Worm (Caenorhabditis elegans) whole organism, young adult: ENCODE data around the gene R04F11.2.

Experiments used
- B0019.2 ChIP-seq: fragments of 200-800 bp; sonication (Bioruptor generic); conservative IDR thresholded peaks from 2 replicates; pipeline ENCODE4 v1.3.6; 2022; ENCODE audit warnings: missing genetic modification reagents, missing genetic modification characterization, missing compliant biosample characterization
- C17E4.6 ChIP-seq: fragments of 200-800 bp; sonication (Bioruptor generic); IDR thresholded peaks from 2 replicates; pipeline ENCODE4 v1.3.6; 2022; ENCODE audit warnings: missing genetic modification reagents, missing genetic modification characterization, missing compliant biosample characterization
- F23B12.7 ChIP-seq: sonication (generic microtip); optimal IDR thresholded peaks from 2 replicates; lab custom pipeline; 2017; ENCODE audit warnings: missing genetic modification characterization, mild to moderate bottlenecking, missing compliant biosample characterization, antibody characterized with exemption, moderate library complexity; ENCODE audit not compliant: insufficient read depth
- F39B2.1 ChIP-seq: fragments of 200-800 bp; sonication (Bioruptor generic); IDR thresholded peaks from 2 replicates; pipeline ENCODE4 v1.3.6; 2022; ENCODE audit warnings: missing genetic modification reagents, missing genetic modification characterization, missing compliant biosample characterization
- F55B11.4 ChIP-seq: sonication (generic microtip); optimal IDR thresholded peaks from 2 replicates; lab custom pipeline; 2016; ENCODE audit warnings: missing compliant biosample characterization, missing genetic modification characterization, borderline replicate concordance; ENCODE audit not compliant: insufficient read depth
- F57A8.1 ChIP-seq: fragments of 200-800 bp; sonication (Bioruptor generic); optimal IDR thresholded peaks from 2 replicates; lab custom pipeline; 2018; ENCODE audit warnings: mild to moderate bottlenecking, missing genetic modification characterization, moderate library complexity, missing compliant biosample characterization
- K12H6.12 ChIP-seq: fragments of 200-800 bp; sonication (Bioruptor generic); optimal IDR thresholded peaks from 2 replicates; lab custom pipeline; 2018; ENCODE audit warnings: mild to moderate bottlenecking, missing genetic modification characterization, missing compliant biosample characterization
- T07F8.4 ChIP-seq: sonication (generic microtip); optimal IDR thresholded peaks from 2 replicates; lab custom pipeline; 2016; ENCODE audit warnings: mild to moderate bottlenecking, missing genetic modification characterization, moderate library complexity, missing compliant biosample characterization
- Y53G8AR.9 ChIP-seq: fragments of 200-800 bp; sonication (Bioruptor generic); conservative IDR thresholded peaks from 2 replicates; pipeline ENCODE4 v1.3.6; 2022; ENCODE audit warnings: missing genetic modification reagents, missing genetic modification characterization, missing compliant biosample characterization
- Y56A3A.18 ChIP-seq: fragments of 200-800 bp; sonication (Bioruptor generic); IDR thresholded peaks from 2 replicates; pipeline ENCODE4 v1.3.6; 2022; ENCODE audit warnings: missing genetic modification reagents, missing genetic modification characterization, missing compliant biosample characterization
- Y95B8A.8 ChIP-seq: fragments of 200-800 bp; sonication (Bioruptor generic); IDR thresholded peaks from 2 replicates; pipeline ENCODE4 v1.3.6; 2022; ENCODE audit warnings: missing genetic modification reagents, missing genetic modification characterization, missing compliant biosample characterization
- ama-1 ChIP-seq, 3 experiments: fragments of 150-350 bp in 1 of 3; sonication (generic microtip) in 2 of 3; optimal IDR thresholded peaks; 2 replicates each; lab custom pipeline; 2014 to 2018; ENCODE audit warnings: missing biosample characterization in 2 of 3, missing genetic modification characterization in 2 of 3, missing genetic modification reagents in 2 of 3
- atf-7 ChIP-seq: sonication (generic microtip); optimal IDR thresholded peaks from 2 replicates; lab custom pipeline; 2017; ENCODE audit warnings: mild to moderate bottlenecking, missing genetic modification characterization, missing compliant biosample characterization
- attf-3 ChIP-seq: fragments of 200-800 bp; sonication (Bioruptor generic); conservative IDR thresholded peaks from 2 replicates; pipeline ENCODE4 v1.3.6; 2022; ENCODE audit warnings: missing genetic modification reagents, missing genetic modification characterization, missing compliant biosample characterization
- attf-6 ChIP-seq: fragments of 200-800 bp; sonication (Bioruptor generic); IDR thresholded peaks from 2 replicates; pipeline ENCODE4 v1.3.6; 2022; ENCODE audit warnings: missing genetic modification reagents, missing genetic modification characterization, missing compliant biosample characterization
- ccch-3 ChIP-seq: fragments of 200-800 bp; sonication (Bioruptor generic); optimal IDR thresholded peaks from 2 replicates; lab custom pipeline; 2018; ENCODE audit warnings: mild to moderate bottlenecking, missing genetic modification characterization, missing compliant biosample characterization
- chd-7 ChIP-seq: sonication (generic microtip); optimal IDR thresholded peaks from 2 replicates; lab custom pipeline; 2016; ENCODE audit warnings: mild to moderate bottlenecking, missing genetic modification characterization, moderate library complexity, missing compliant biosample characterization
- dox-1 ChIP-seq: fragments of 200-800 bp; sonication (Bioruptor generic); IDR thresholded peaks from 2 replicates; pipeline ENCODE4 v1.3.6; 2022; ENCODE audit warnings: missing genetic modification reagents, missing genetic modification characterization, missing compliant biosample characterization
- dpl-1 ChIP-seq: fragments of 150-350 bp; optimal IDR thresholded peaks from 2 replicates; lab custom pipeline; 2014; ENCODE audit warnings: missing biosample characterization, missing genetic modification reagents, missing genetic modification characterization
- egl-18 ChIP-seq: fragments of 200-800 bp; sonication (Bioruptor generic); IDR thresholded peaks from 2 replicates; pipeline ENCODE4 v1.3.6; 2022; ENCODE audit warnings: missing genetic modification reagents, missing genetic modification characterization, missing compliant biosample characterization
- ekl-4 ChIP-seq: fragments of 200-800 bp; sonication (Bioruptor generic); IDR thresholded peaks from 2 replicates; pipeline ENCODE4 v1.3.6; 2022; ENCODE audit warnings: missing genetic modification reagents, missing genetic modification characterization, missing compliant biosample characterization
- ets-4 ChIP-seq: fragments of 200-800 bp; sonication (Bioruptor generic); optimal IDR thresholded peaks from 2 replicates; lab custom pipeline; 2018; ENCODE audit warnings: mild to moderate bottlenecking, missing genetic modification characterization, missing compliant biosample characterization
- him-1 ChIP-seq: sonication (generic microtip); optimal IDR thresholded peaks from 2 replicates; lab custom pipeline; 2016; ENCODE audit warnings: missing genotype, missing genetic modification reagents, missing genetic modification characterization, missing compliant biosample characterization
- hmg-1.2 ChIP-seq: fragments of 200-800 bp; sonication (Bioruptor generic); IDR thresholded peaks from 2 replicates; pipeline ENCODE4 v1.3.6; 2022; ENCODE audit warnings: missing genetic modification reagents, missing genetic modification characterization, missing compliant biosample characterization
- hsf-1 ChIP-seq: fragments of 200-800 bp; sonication (Bioruptor generic); IDR thresholded peaks from 2 replicates; pipeline ENCODE4 v1.3.6; 2022; ENCODE audit warnings: missing genetic modification reagents, missing genetic modification characterization, missing compliant biosample characterization
- let-526 ChIP-seq: fragments of 200-800 bp; sonication (Bioruptor generic); IDR thresholded peaks from 2 replicates; pipeline ENCODE4 v1.3.6; 2022; ENCODE audit warnings: missing genetic modification reagents, missing genetic modification characterization, missing compliant biosample characterization
- lin-54 ChIP-seq: fragments of 200-800 bp; sonication (Bioruptor generic); optimal IDR thresholded peaks from 2 replicates; lab custom pipeline; 2018; ENCODE audit warnings: mild to moderate bottlenecking, missing genetic modification characterization, missing compliant biosample characterization
- lsy-27 ChIP-seq: sonication (generic microtip); optimal IDR thresholded peaks from 2 replicates; lab custom pipeline; 2017; ENCODE audit warnings: missing genetic modification characterization, mild to moderate bottlenecking, missing compliant biosample characterization, antibody characterized with exemption, missing genotype, borderline replicate concordance; ENCODE audit not compliant: insufficient read depth
- madf-3 ChIP-seq: fragments of 200-800 bp; sonication (Bioruptor generic); IDR thresholded peaks from 2 replicates; pipeline ENCODE4 v1.3.6; 2022; ENCODE audit warnings: missing genetic modification reagents, missing genetic modification characterization, missing compliant biosample characterization
- madf-6 ChIP-seq: fragments of 200-800 bp; sonication (Bioruptor generic); IDR thresholded peaks from 2 replicates; pipeline ENCODE4 v1.3.6; 2022; ENCODE audit warnings: missing genetic modification reagents, missing genetic modification characterization, missing compliant biosample characterization
- mcd-1 ChIP-seq: fragments of 200-800 bp; sonication (Bioruptor generic); IDR thresholded peaks from 2 replicates; pipeline ENCODE4 v1.3.6; 2022; ENCODE audit warnings: missing genetic modification reagents, missing genetic modification characterization, missing compliant biosample characterization
- mxl-1 ChIP-seq: sonication (generic microtip); optimal IDR thresholded peaks from 2 replicates; lab custom pipeline; 2016; ENCODE audit warnings: missing genetic modification characterization, missing compliant biosample characterization
- nhr-179 ChIP-seq: sonication (generic microtip); optimal IDR thresholded peaks from 2 replicates; lab custom pipeline; 2016; ENCODE audit warnings: mild to moderate bottlenecking, missing genetic modification characterization, missing compliant biosample characterization
- nhr-90 ChIP-seq: sonication (generic microtip); optimal IDR thresholded peaks from 2 replicates; lab custom pipeline; 2016; ENCODE audit warnings: missing genotype, mild to moderate bottlenecking, missing genetic modification characterization, missing compliant biosample characterization
- repo-1 ChIP-seq: sonication (generic microtip); optimal IDR thresholded peaks from 2 replicates; lab custom pipeline; 2017; ENCODE audit warnings: mild to moderate bottlenecking, missing genetic modification characterization, missing compliant biosample characterization
- rpc-1 ChIP-seq, 2 experiments: fragments of 150-350 bp in 1 of 2; sonication (generic microtip) in 1 of 2; optimal IDR thresholded peaks; 2 replicates each; lab custom pipeline; 2014 to 2018; ENCODE audit warnings: missing biosample characterization in 1 of 2, missing genetic modification characterization in 1 of 2, missing genetic modification reagents in 1 of 2, missing genotype in 1 of 2
- sea-2 ChIP-seq: fragments of 200-800 bp; sonication (Bioruptor generic); IDR thresholded peaks from 2 replicates; pipeline ENCODE4 v1.3.6; 2022; ENCODE audit warnings: missing genetic modification characterization, missing compliant biosample characterization
- snpc-4 ChIP-seq, 5 experiments: fragments of 150-350 bp in 1 of 5; sonication (generic microtip) in 4 of 5; optimal IDR thresholded peaks; 2 replicates each; lab custom pipeline; 2014 to 2018; ENCODE audit warnings: missing genetic modification characterization in 5 of 5, missing biosample characterization in 3 of 5, antibody characterized with exemption in 2 of 5, mild to moderate bottlenecking in 2 of 5, missing compliant biosample characterization in 2 of 5, missing genotype in 2 of 5, moderate library complexity in 2 of 5, missing genetic modification reagents in 1 of 5
- tbp1 ChIP-seq: fragments of 200-800 bp; sonication (Bioruptor generic); optimal IDR thresholded peaks from 2 replicates; lab custom pipeline; 2018; ENCODE audit warnings: mild to moderate bottlenecking, missing genetic modification characterization, missing compliant biosample characterization
- xnd-1 ChIP-seq: sonication (generic microtip); optimal IDR thresholded peaks from 2 replicates; lab custom pipeline; 2016; ENCODE audit warnings: missing genotype, missing genetic modification reagents, missing genetic modification characterization, missing compliant biosample characterization
- ztf-18 ChIP-seq: sonication (generic microtip); optimal IDR thresholded peaks from 2 replicates; lab custom pipeline; 2016; ENCODE audit warnings: missing genotype, mild to moderate bottlenecking, missing genetic modification characterization, missing compliant biosample characterization
- ztf-22 ChIP-seq: fragments of 200-800 bp; sonication (Bioruptor generic); optimal IDR thresholded peaks from 2 replicates; lab custom pipeline; 2018; ENCODE audit warnings: mild to moderate bottlenecking, missing genetic modification characterization, moderate library complexity, missing compliant biosample characterization

R04F11.2 gene

ce11 chrV:12358347-12358746 is 40.2 kb downstream of the R04F11.2 start, which contains the start of gene F23H12.5:
TSS of gene F23H12.5 (plus strand) at chrV:12358647.
- TF ChIP-seq nhr-179 = no peak
- no peak for TF ChIP-seq dpl-1 (GFP tag; lab: Kevin White, UChicago)
- no peak for TF ChIP-seq sea-2 (GFP tag; lab: Robert Waterston, UW)
- no peak for TF ChIP-seq let-526 (GFP tag; lab: Robert Waterston, UW)
- no peak for TF ChIP-seq egl-18 (GFP tag; lab: Robert Waterston, UW)
- no peak for TF ChIP-seq Y56A3A.18 (GFP tag; lab: Robert Waterston, UW)
- TF ChIP-seq F55B11.4 = no peak
- no peak for TF ChIP-seq mcd-1
- no peak for TF ChIP-seq attf-6
- TF ChIP-seq chd-7 = no peak
- no peak for TF ChIP-seq atf-7 (tag; lab: Kevin White, UChicago)
- no peak for TF ChIP-seq madf-6 (GFP tag; lab: Robert Waterston, UW)
- TF ChIP-seq him-1 (tag; lab: Kevin White, UChicago) = no peak

ce11 chrV:12361644-12362043 is 43.5 kb downstream of the R04F11.2 start, which contains the start of gene fipr-1:
TSS of gene fipr-1 (minus strand) at chrV:12361744.
- TF ChIP-seq K12H6.12 (tag; lab: Kevin White, UChicago) = no peak
- no peak for TF ChIP-seq hmg-1.2 (GFP tag; lab: Robert Waterston, UW)
- no peak for TF ChIP-seq Y95B8A.8
- no peak for TF ChIP-seq lsy-27 (tag; lab: Kevin White, UChicago)
- no peak for TF ChIP-seq ccch-3 (GFP tag; lab: Kevin White, UChicago)
- TF ChIP-seq B0019.2 = no peak
- TF ChIP-seq, all 124 proteins: peak for 0

DNA sequence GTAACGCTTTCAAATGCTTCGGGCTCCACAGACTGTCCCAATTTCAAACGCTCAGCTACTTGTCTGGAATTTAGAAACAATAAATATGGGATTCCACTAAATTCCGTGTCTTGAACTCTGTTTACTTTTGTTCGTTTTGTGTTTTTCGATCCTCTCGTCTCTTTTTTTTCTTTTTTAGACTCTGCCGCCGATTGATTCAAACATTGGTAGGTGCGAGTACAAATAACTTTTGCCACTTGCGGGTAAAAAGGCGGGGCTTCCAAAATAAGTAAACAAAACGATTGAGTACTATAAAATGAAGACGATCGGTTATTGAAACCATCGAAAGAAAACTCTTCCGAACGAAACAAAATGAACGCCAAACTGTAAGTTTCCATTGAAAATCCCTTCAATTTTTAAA is 46.9 kb downstream of the R04F11.2 start, which contains the start of gene fipr-2:
Gene fipr-2, plus strand, starts transcription at position 245 of the 400 bp plus-strand sequence.
- no peak for TF ChIP-seq F57A8.1 (GFP tag; lab: Kevin White, UChicago)
- TF ChIP-seq F23B12.7 = no peak
- TF ChIP-seq attf-6 = no peak
- TF ChIP-seq Y56A3A.18 (GFP tag; lab: Robert Waterston, UW) = no peak
- no peak for TF ChIP-seq ztf-22 (GFP tag; lab: Kevin White, UChicago)
- TF ChIP-seq mxl-1 = no peak
- TF ChIP-seq ets-4 (GFP tag; lab: Kevin White, UChicago) = no peak
- no peak for TF ChIP-seq lin-54 (GFP tag; lab: Kevin White, UChicago)
- no peak for TF ChIP-seq xnd-1 (tag; lab: Kevin White, UChicago)
- no peak for TF ChIP-seq hsf-1 (GFP tag; lab: Robert Waterston, UW)
- no peak for TF ChIP-seq ztf-18 (tag; lab: Kevin White, UChicago)
- TF ChIP-seq dox-1 (GFP tag; lab: Robert Waterston, UW) = no peak
- TF ChIP-seq T07F8.4 (tag; lab: Kevin White, UChicago) = no peak

- TF ChIP-seq dpl-1 (GFP tag; lab: Kevin White, UChicago) (no peak), tbp1 (GFP tag; lab: Kevin White, UChicago) (no peak), snpc-4 (GFP tag; optimal IDR thresholded peaks at IDR 0.05; lab: Kevin White, UChicago) (no peak), snpc-4 (tag; optimal IDR thresholded peaks at IDR 0.05; lab: Kevin White, UChicago) (no peak), rpc-1 (optimal IDR thresholded peaks at IDR 0.05; lab: Kevin White, UChicago) (no peak), rpc-1 (tag; optimal IDR thresholded peaks at IDR 0.05; lab: Kevin White, UChicago) (no peak), repo-1 (tag; lab: Kevin White, UChicago) (no peak), madf-3 (GFP tag; lab: Robert Waterston, UW) (no peak), atf-7 (tag; lab: Kevin White, UChicago) (no peak), attf-3 (no peak), C17E4.6 (GFP tag; lab: Robert Waterston, UW) (no peak), ama-1 (optimal IDR thresholded peaks at IDR 0.05; lab: Kevin White, UChicago) (no peak), ama-1 (GFP tag; optimal IDR thresholded peaks at IDR 0.05; lab: Kevin White, UChicago) (no peak), ekl-4 (GFP tag; lab: Robert Waterston, UW) (no peak), F39B2.1 (GFP tag; lab: Robert Waterston, UW) (no peak), nhr-90 (tag; lab: Kevin White, UChicago) (no peak), Y53G8AR.9 (GFP tag; lab: Robert Waterston, UW) (no peak)
Measured at ce11 chrV:12369437-12369836, 51.3 kb downstream of the R04F11.2 start, which contains the start of gene gcy-13. TSS of gene gcy-13 (minus strand) at chrV:12369537.
